Fruit fly (Drosophila melanogaster) S2 (cell line): ENCODE measurements around the gene CG46191.
"Not testable (repeated sequence)": the region's sequence is repeated elsewhere in the genome, so short reads cannot be mapped to it uniquely, and the experiment has no call there.

Experiments used
- CG8478 ChIP-seq: fragments of >200 bp; optimal IDR thresholded peaks from 2 replicates; lab custom pipeline; 2018
- CTCF ChIP-seq, 2 experiments: fragments of >200 bp; optimal IDR thresholded peaks; 2 replicates each; lab custom pipeline; 2018

- not testable (repeated sequence) for TF ChIP-seq CTCF (optimal IDR thresholded peaks at IDR 0.05; lab: Kevin White, UChicago); CG8478
Measured at dm6 chrY:3253257-3253656, 37.6 kb upstream of the CG46191 start, which contains the start of gene CG46192.
